Worm (Caenorhabditis elegans): Measurements from ENCODE around the gene srg-48.

The srg-48 gene

DNA sequence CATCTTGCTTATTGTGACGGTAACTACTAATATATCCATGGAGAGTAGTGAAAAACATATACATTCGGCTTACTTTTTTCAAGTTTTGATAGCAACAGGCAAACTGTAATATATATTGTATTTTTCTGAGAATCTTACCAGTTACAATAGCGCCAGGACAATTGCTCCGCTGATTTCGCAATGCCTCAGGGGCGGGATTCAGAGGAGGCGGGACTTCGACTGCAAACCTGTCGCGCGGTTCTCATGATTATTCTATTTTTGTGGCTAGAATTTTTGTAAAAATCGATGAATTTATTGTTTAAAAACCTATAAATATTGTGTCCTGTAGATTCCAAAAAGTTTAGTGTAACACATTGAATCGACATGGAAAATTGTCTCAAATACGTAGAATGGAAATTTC lies 41.2 kb upstream of the srg-48 start:
- no peak for TF ChIP-seq ceh-6 (GFP tag; optimal IDR thresholded peaks at IDR 0.05)
- TF ChIP-seq hlh-6 (tag; optimal IDR thresholded peaks at IDR 0.05): no peak
- no peak for TF ChIP-seq che-1 (tag; optimal IDR thresholded peaks at IDR 0.05)
- TF ChIP-seq ceh-9 (tag; optimal IDR thresholded peaks at IDR 0.05): no peak
- no peak for TF ChIP-seq pha-4 (tag; optimal IDR thresholded peaks at IDR 0.05)
- TF ChIP-seq sdc-2 (tag; optimal IDR thresholded peaks at IDR 0.05): no peak
- no peak for TF ChIP-seq ceh-19 (GFP tag; optimal IDR thresholded peaks at IDR 0.05)
- no peak for TF ChIP-seq unc-42 (tag; optimal IDR thresholded peaks at IDR 0.05)
- no peak for TF ChIP-seq ahr-1 (tag; optimal IDR thresholded peaks at IDR 0.05)
- TF ChIP-seq ceh-2 (tag; optimal IDR thresholded peaks at IDR 0.05): no peak
- no peak for TF ChIP-seq fax-1 (tag; optimal IDR thresholded peaks at IDR 0.05)
- no peak for TF ChIP-seq ztf-16 (tag; optimal IDR thresholded peaks at IDR 0.05)
- no peak for TF ChIP-seq K09A11.1 (tag; optimal IDR thresholded peaks at IDR 0.05; ENCODE audit: insufficient read depth)
- TF ChIP-seq ref-2 (tag; optimal IDR thresholded peaks at IDR 0.05): no peak
- TF ChIP-seq nhr-232 (tag; optimal IDR thresholded peaks at IDR 0.05): no peak

DNA sequence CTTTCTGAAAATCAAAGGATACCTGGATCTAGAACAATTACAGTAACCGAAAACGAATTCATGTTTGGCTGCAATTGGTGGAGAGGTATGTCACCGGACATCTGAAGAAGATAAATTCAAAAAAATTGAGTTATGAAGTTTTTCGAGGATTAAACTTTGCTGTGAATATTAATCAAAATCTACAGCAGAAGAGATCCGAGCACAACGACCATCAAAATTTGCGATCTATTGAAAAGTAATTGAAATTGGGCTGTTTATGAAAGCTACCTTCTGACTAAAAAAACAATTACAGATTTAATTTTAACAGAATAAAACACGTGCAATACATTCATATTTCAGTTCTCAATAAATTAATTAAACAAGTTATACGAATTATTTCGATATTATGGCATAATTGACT lies 39.8 kb upstream of the srg-48 start, which contains the start of gene C06G3.8:
TSS of gene C06G3.8 (minus strand) at position 101 of the 400 bp plus-strand sequence.
- TF ChIP-seq nhr-232 (tag; optimal IDR thresholded peaks at IDR 0.05) (no peak), ceh-9 (tag; optimal IDR thresholded peaks at IDR 0.05) (no peak), ceh-31 (tag; optimal IDR thresholded peaks at IDR 0.05) (no peak), pat-9 (tag; optimal IDR thresholded peaks at IDR 0.05) (no peak), madf-2 (tag; optimal IDR thresholded peaks at IDR 0.05) (no peak), zip-5 (tag; optimal IDR thresholded peaks at IDR 0.05) (no peak), hlh-13 (GFP tag; optimal IDR thresholded peaks at IDR 0.05) (no peak), ceh-19 (GFP tag; optimal IDR thresholded peaks at IDR 0.05) (no peak), K09A11.1 (tag; optimal IDR thresholded peaks at IDR 0.05; ENCODE audit: insufficient read depth) (no peak)

DNA sequence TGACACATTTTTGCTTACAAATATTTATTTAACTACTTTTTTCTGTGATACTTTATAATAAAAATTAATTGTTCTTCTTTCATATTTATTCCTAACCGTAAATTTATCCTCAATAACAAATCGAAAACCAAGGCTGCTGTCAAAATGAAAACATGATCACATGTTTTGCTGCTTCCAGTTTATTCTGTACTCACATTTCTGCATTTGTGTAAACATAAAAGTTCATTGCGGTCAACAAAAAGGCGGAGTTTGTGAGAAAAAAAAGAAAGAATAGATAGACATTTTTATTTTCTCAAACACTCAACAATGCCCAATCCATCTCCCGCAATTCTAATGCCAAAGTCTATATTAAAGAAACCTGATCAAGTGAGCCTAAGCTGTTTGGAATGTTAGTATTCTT lies 36.4 kb upstream of the srg-48 start, which contains the start of gene C06G3.3:
TSS of gene C06G3.3 (plus strand) at position 301 of the 400 bp plus-strand sequence.
- TF ChIP-seq ceh-34 (tag; optimal IDR thresholded peaks at IDR 0.05) (no peak), gmeb-2 (tag; optimal IDR thresholded peaks at IDR 0.05) (no peak), tbx-7 (tag; optimal IDR thresholded peaks at IDR 0.05) (no peak), mec-3 (tag; optimal IDR thresholded peaks at IDR 0.05; ENCODE audit: borderline replicate concordance) (no peak), nfya-1 (tag; optimal IDR thresholded peaks at IDR 0.05) (no peak), che-1 (tag; optimal IDR thresholded peaks at IDR 0.05) (no peak), hlh-13 (GFP tag; optimal IDR thresholded peaks at IDR 0.05) (no peak), lim-6 (tag; optimal IDR thresholded peaks at IDR 0.05) (no peak), C38D4.7 (GFP tag; optimal IDR thresholded peaks at IDR 0.05) (no peak), ceh-6 (GFP tag; optimal IDR thresholded peaks at IDR 0.05) (no peak), ceh-14 (tag; optimal IDR thresholded peaks at IDR 0.05) (no peak), K02D7.2 (tag; optimal IDR thresholded peaks at IDR 0.05) (no peak), sdc-2 (tag; optimal IDR thresholded peaks at IDR 0.05) (no peak), pag-3 (tag; optimal IDR thresholded peaks at IDR 0.05; ENCODE audit: borderline replicate concordance) (no peak), unc-55 (GFP tag; optimal IDR thresholded peaks at IDR 0.05) (no peak), fkh-6 (tag; optimal IDR thresholded peaks at IDR 0.05) (no peak)

DNA sequence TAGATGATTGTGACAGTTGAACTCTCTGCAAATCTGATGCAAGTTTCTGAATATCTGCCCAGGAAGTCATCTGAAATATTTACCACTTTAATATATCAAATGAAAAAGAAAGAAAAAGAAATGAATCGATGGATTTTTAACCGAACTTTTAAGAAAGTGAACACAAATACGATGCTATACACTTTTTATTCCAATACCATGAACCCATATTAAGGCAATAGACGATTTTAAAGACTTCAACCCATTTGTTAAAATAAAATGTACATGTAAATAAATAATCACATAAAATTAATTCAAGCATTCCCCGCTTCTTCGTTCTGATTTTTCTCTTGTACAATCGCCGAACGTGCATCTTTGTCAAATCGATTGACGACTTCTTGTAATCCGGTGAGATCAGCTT lies 35.4 kb upstream of the srg-48 start, which contains the start of gene ufl-1:
TSS of gene ufl-1 (minus strand) at position 70 of the 400 bp plus-strand sequence.
- no peak for TF ChIP-seq ref-2 (tag; optimal IDR thresholded peaks at IDR 0.05)
- no peak for TF ChIP-seq ceh-24 (tag; optimal IDR thresholded peaks at IDR 0.05)
- TF ChIP-seq pqm-1 (tag; optimal IDR thresholded peaks at IDR 0.05): no peak
- TF ChIP-seq pax-1 (tag; optimal IDR thresholded peaks at IDR 0.05): no peak

Measured in whole organism, late embryonic.